Worm (Caenorhabditis elegans) whole organism, early embryonic: ENCODE measurements around the gene F18F11.4.

Experiments
- aly-1 ChIP-seq: sonication (generic microtip); optimal IDR thresholded peaks from 2 replicates; lab custom pipeline; 2016; ENCODE audit warnings: missing genetic modification characterization, missing compliant biosample characterization
- ama-1 ChIP-seq: fragments of 150-350 bp; optimal IDR thresholded peaks from 2 replicates; lab custom pipeline; 2014
- hnd-1 ChIP-seq: sonication (generic microtip); optimal IDR thresholded peaks from 2 replicates; lab custom pipeline; 2016; ENCODE audit warnings: missing genetic modification characterization, missing compliant biosample characterization
- pes-1 ChIP-seq: fragments of 200-800 bp; sonication (Bioruptor generic); IDR thresholded peaks from 2 replicates; pipeline ENCODE4 v1.3.6; 2022; ENCODE audit warnings: missing genetic modification reagents, missing genetic modification characterization, missing compliant biosample characterization
- scrt-1 ChIP-seq: fragments of 200-800 bp; sonication (Bioruptor generic); IDR thresholded peaks from 2 replicates; pipeline ENCODE4 v1.3.6; 2022; ENCODE audit warnings: missing genetic modification characterization, missing compliant biosample characterization
- sea-1 ChIP-seq: fragments of 200-800 bp; sonication (Bioruptor generic); conservative IDR thresholded peaks from 2 replicates; pipeline ENCODE4 v1.3.6; 2022; ENCODE audit warnings: missing genetic modification characterization, missing compliant biosample characterization

DNA sequence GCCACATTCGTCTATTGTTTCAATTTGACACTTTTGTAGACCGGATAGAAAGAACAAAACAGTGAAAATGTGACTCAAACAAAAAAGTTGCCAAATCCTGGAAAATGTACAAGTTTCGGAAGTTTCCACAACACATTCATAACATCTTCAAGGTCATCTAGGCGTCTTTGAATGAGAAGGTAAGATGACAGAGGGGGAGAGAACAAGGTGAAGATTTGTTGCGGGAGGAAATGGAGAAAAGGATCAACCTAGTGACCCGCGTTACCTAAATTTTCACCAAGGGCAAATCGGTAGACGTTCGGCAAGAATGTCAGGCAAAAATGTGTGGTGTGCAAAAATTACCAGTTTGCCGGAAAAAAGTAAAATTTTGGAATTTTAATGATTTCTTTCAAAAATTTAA is 47.2 kb downstream of the F18F11.4 start:
- no peak for TF ChIP-seq hnd-1 (tag; lab: Kevin White, UChicago)
- TF ChIP-seq ama-1 (lab: Kevin White, UChicago), result no peak
- TF ChIP-seq scrt-1, result no peak
- TF ChIP-seq aly-1 (tag; lab: Kevin White, UChicago), result no peak
- no peak for TF ChIP-seq sea-1
- TF ChIP-seq pes-1, result no peak
